Worm (Caenorhabditis elegans): ENCODE data around the gene vit-5.

ce11 chrX:3396735-3397134 is 6.5 kb upstream of the vit-5 start:
- TF ChIP-seq unc-55 (GFP tag; optimal IDR thresholded peaks at IDR 0.05) (no peak), ref-2 (tag; optimal IDR thresholded peaks at IDR 0.05) (no peak), lim-6 (tag; optimal IDR thresholded peaks at IDR 0.05) (no peak), dmd-4 (tag; optimal IDR thresholded peaks at IDR 0.05; ENCODE audit: borderline replicate concordance) (no peak), fkh-10 (GFP tag; optimal IDR thresholded peaks at IDR 0.05) (no peak), rnt-1 (tag; optimal IDR thresholded peaks at IDR 0.05) (no peak), ama-1 (optimal IDR thresholded peaks at IDR 0.05) (no peak)
